Fruit fly (Drosophila melanogaster) whole organism, embryonic: ENCODE results near the gene ppk7.

Experiments used
- CG10321 ChIP-seq: fragments of 200-800 bp; sonication (Bioruptor generic); IDR thresholded peaks from 2 replicates; pipeline ENCODE4 v1.3.6; 2022; ENCODE audit warnings: missing biosample characterization, missing genetic modification characterization
- CG11560 ChIP-seq: fragments of 200-800 bp; sonication (Bioruptor generic); IDR thresholded peaks from 3 replicates; pipeline ENCODE4 v1.3.6; 2022; ENCODE audit warnings: missing biosample characterization, missing genetic modification characterization
- CG12155 ChIP-seq: fragments of 200-800 bp; sonication (Bioruptor generic); optimal IDR thresholded peaks from 3 replicates; lab custom pipeline; 2016; ENCODE audit warnings: missing biosample characterization, missing genetic modification characterization
- CG12299 ChIP-seq: fragments of 200-800 bp; sonication (Bioruptor generic); optimal IDR thresholded peaks from 2 replicates; lab custom pipeline; 2018; ENCODE audit warnings: missing biosample characterization, mild to moderate bottlenecking, missing genetic modification characterization
- CG12744 ChIP-seq: fragments of 200-800 bp; sonication (Bioruptor generic); optimal IDR thresholded peaks from 2 replicates; lab custom pipeline; 2016; ENCODE audit warnings: missing biosample characterization, missing genetic modification characterization
- CG13123 ChIP-seq: fragments of 200-800 bp; sonication (Bioruptor generic); optimal IDR thresholded peaks from 2 replicates; lab custom pipeline; 2016; ENCODE audit warnings: missing biosample characterization, missing genetic modification characterization
- CG13296 ChIP-seq: fragments of 200-800 bp; sonication (Bioruptor generic); optimal IDR thresholded peaks from 3 replicates; lab custom pipeline; 2018; ENCODE audit warnings: missing biosample characterization, mild to moderate bottlenecking, missing genetic modification characterization
- CG14050 ChIP-seq: fragments of 200-800 bp; sonication (Bioruptor generic); IDR thresholded peaks from 3 replicates; pipeline ENCODE4 v1.3.6; 2022; ENCODE audit warnings: missing biosample characterization, missing genetic modification characterization
- CG14441 ChIP-seq: fragments of 200-800 bp; sonication (Bioruptor generic); IDR thresholded peaks from 2 replicates; pipeline ENCODE4 v1.3.6; 2022; ENCODE audit warnings: missing biosample characterization, missing genetic modification characterization
- CG15479 ChIP-seq: fragments of 200-800 bp; sonication (Bioruptor generic); optimal IDR thresholded peaks from 3 replicates; lab custom pipeline; 2019; ENCODE audit warnings: missing biosample characterization, mild to moderate bottlenecking, missing genetic modification characterization, moderate library complexity
- CG15601 ChIP-seq: fragments of 200-800 bp; sonication (Bioruptor generic); optimal IDR thresholded peaks from 3 replicates; lab custom pipeline; 2019; ENCODE audit warnings: missing biosample characterization, mild to moderate bottlenecking, missing genetic modification characterization, moderate library complexity
- CG15696 ChIP-seq: fragments of 200-800 bp; sonication (Bioruptor generic); optimal IDR thresholded peaks from 2 replicates; lab custom pipeline; 2019; ENCODE audit warnings: missing biosample characterization, mild to moderate bottlenecking, missing genetic modification characterization, moderate library complexity
- CG17186 ChIP-seq: fragments of 200-800 bp; sonication (Bioruptor generic); optimal IDR thresholded peaks from 3 replicates; lab custom pipeline; 2017; ENCODE audit warnings: missing biosample characterization, missing genetic modification reagents, missing genetic modification characterization
- CG32532 ChIP-seq: fragments of 200-800 bp; sonication (Bioruptor generic); IDR thresholded peaks from 2 replicates; pipeline ENCODE4 v1.3.6; 2022; ENCODE audit warnings: missing biosample characterization, missing genetic modification characterization
- CG32767 ChIP-seq: fragments of 200-800 bp; sonication (Bioruptor generic); IDR thresholded peaks from 2 replicates; pipeline ENCODE4 v1.3.6; 2022; ENCODE audit warnings: missing biosample characterization, missing genetic modification characterization
- CG34422 ChIP-seq: fragments of 200-800 bp; sonication (Bioruptor generic); IDR thresholded peaks from 3 replicates; pipeline ENCODE4 v1.3.6; 2022; ENCODE audit warnings: missing biosample characterization, missing genetic modification characterization
- CG5180 ChIP-seq: fragments of 200-800 bp; sonication (Bioruptor generic); optimal IDR thresholded peaks from 3 replicates; lab custom pipeline; 2017; ENCODE audit warnings: missing biosample characterization, missing genetic modification characterization, mild to moderate bottlenecking, moderate library complexity, missing genetic modification reagents
- CG7357 ChIP-seq: fragments of 200-800 bp; sonication (Bioruptor generic); IDR thresholded peaks from 3 replicates; pipeline ENCODE4 v1.3.6; 2022; ENCODE audit warnings: missing biosample characterization, missing genetic modification characterization
- CG7745 ChIP-seq: fragments of 200-800 bp; sonication (Bioruptor generic); optimal IDR thresholded peaks from 2 replicates; lab custom pipeline; 2018; ENCODE audit warnings: missing biosample characterization, mild to moderate bottlenecking, missing genetic modification characterization, moderate library complexity
- CG7987 ChIP-seq: fragments of 200-800 bp; sonication (Bioruptor generic); optimal IDR thresholded peaks from 2 replicates; lab custom pipeline; 2018; ENCODE audit warnings: missing biosample characterization, mild to moderate bottlenecking, missing genetic modification characterization, moderate library complexity
- CG8388 ChIP-seq: fragments of 200-800 bp; sonication (Bioruptor generic); optimal IDR thresholded peaks from 2 replicates; lab custom pipeline; 2019; ENCODE audit warnings: missing biosample characterization, mild to moderate bottlenecking, missing genetic modification characterization, moderate library complexity
- Dref ChIP-seq: fragments of 200-800 bp; sonication (Bioruptor generic); IDR thresholded peaks from 2 replicates; pipeline ENCODE4 v1.3.6; 2022; ENCODE audit warnings: missing biosample characterization, missing genetic modification characterization
- Fer2 ChIP-seq: fragments of 200-800 bp; sonication (Bioruptor generic); optimal IDR thresholded peaks from 2 replicates; lab custom pipeline; 2018; ENCODE audit warnings: missing biosample characterization, mild to moderate bottlenecking, missing genetic modification characterization, moderate library complexity
- Fer3 ChIP-seq: fragments of 200-800 bp; sonication (Bioruptor generic); optimal IDR thresholded peaks from 2 replicates; lab custom pipeline; 2018; ENCODE audit warnings: missing biosample characterization, mild to moderate bottlenecking, missing genetic modification characterization, moderate library complexity
- HLH4C ChIP-seq: fragments of 200-800 bp; sonication (Bioruptor generic); IDR thresholded peaks from 3 replicates; pipeline ENCODE4 v1.3.6; 2022; ENCODE audit warnings: missing biosample characterization, missing genetic modification characterization; ENCODE audit not compliant: partially characterized antibody
- Hr3 ChIP-seq: fragments of 200-800 bp; sonication (Bioruptor generic); optimal IDR thresholded peaks from 3 replicates; lab custom pipeline; 2016; ENCODE audit warnings: missing biosample characterization, missing genetic modification characterization
- Nf-YC ChIP-seq: fragments of 200-800 bp; optimal IDR thresholded peaks from 3 replicates; lab custom pipeline; 2019; ENCODE audit warnings: missing biosample characterization, mild to moderate bottlenecking, missing genetic modification characterization, moderate library complexity
- bbx ChIP-seq: fragments of 200-800 bp; sonication (Bioruptor generic); IDR thresholded peaks from 2 replicates; pipeline ENCODE4 v1.3.6; 2022; ENCODE audit warnings: missing biosample characterization, missing genetic modification characterization; ENCODE audit not compliant: partially characterized antibody
- bowl ChIP-seq: fragments of 200-800 bp; sonication (Bioruptor generic); IDR thresholded peaks from 2 replicates; pipeline ENCODE4 v1.3.6; 2022; ENCODE audit warnings: missing biosample characterization, missing genetic modification characterization
- cwo ChIP-seq: fragments of 200-800 bp; sonication (Bioruptor generic); optimal IDR thresholded peaks from 3 replicates; lab custom pipeline; 2017; ENCODE audit warnings: missing biosample characterization, missing genetic modification characterization, mild to moderate bottlenecking, moderate library complexity, missing genetic modification reagents
- da ChIP-seq: fragments of 200-800 bp; sonication (Bioruptor generic); optimal IDR thresholded peaks from 2 replicates; lab custom pipeline; 2016; ENCODE audit warnings: missing biosample characterization, missing genetic modification characterization
- dysf ChIP-seq: fragments of 200-800 bp; sonication (Bioruptor generic); IDR thresholded peaks from 3 replicates; pipeline ENCODE4 v1.3.6; 2022; ENCODE audit warnings: missing biosample characterization, missing genetic modification characterization
- esg ChIP-seq: fragments of 200-800 bp; sonication (Bioruptor generic); conservative IDR thresholded peaks from 2 replicates; pipeline ENCODE4 v1.3.6; 2022; ENCODE audit warnings: missing biosample characterization, missing genetic modification characterization
- exex ChIP-seq: fragments of 200-800 bp; sonication (Bioruptor generic); optimal IDR thresholded peaks from 4 replicates; lab custom pipeline; 2018; ENCODE audit warnings: missing biosample characterization, mild to moderate bottlenecking, missing genetic modification characterization, moderate library complexity
- ham ChIP-seq: fragments of 200-800 bp; sonication (Bioruptor generic); IDR thresholded peaks from 2 replicates; pipeline ENCODE4 v1.3.6; 2022; ENCODE audit warnings: missing biosample characterization, missing genetic modification characterization
- mirr ChIP-seq: fragments of 200-800 bp; sonication (Bioruptor generic); optimal IDR thresholded peaks from 3 replicates; lab custom pipeline; 2018; ENCODE audit warnings: missing biosample characterization, mild to moderate bottlenecking, missing genetic modification characterization
- nau ChIP-seq: fragments of 200-800 bp; sonication (Bioruptor generic); optimal IDR thresholded peaks from 3 replicates; lab custom pipeline; 2017; ENCODE audit warnings: missing biosample characterization, mild to moderate bottlenecking, missing genetic modification characterization, missing genetic modification reagents
- nerfin-2 ChIP-seq: fragments of 200-800 bp; sonication (Bioruptor generic); IDR thresholded peaks from 2 replicates; pipeline ENCODE4 v1.3.6; 2022; ENCODE audit warnings: missing biosample characterization, missing genetic modification characterization; ENCODE audit not compliant: partially characterized antibody
- odd ChIP-seq: fragments of 200-800 bp; sonication (Bioruptor generic); optimal IDR thresholded peaks from 2 replicates; lab custom pipeline; 2017; ENCODE audit warnings: missing biosample characterization, mild to moderate bottlenecking, missing genetic modification characterization
- onecut ChIP-seq: fragments of 200-800 bp; sonication (Bioruptor generic); IDR thresholded peaks from 2 replicates; pipeline ENCODE4 v1.3.6; 2022; ENCODE audit warnings: missing biosample characterization, missing genetic modification characterization
- pb ChIP-seq: fragments of 200-800 bp; sonication (Bioruptor generic); optimal IDR thresholded peaks from 3 replicates; lab custom pipeline; 2016; ENCODE audit warnings: missing biosample characterization, missing genetic modification characterization
- pfk ChIP-seq: fragments of 200-800 bp; sonication (Bioruptor generic); optimal IDR thresholded peaks from 2 replicates; lab custom pipeline; 2018; ENCODE audit warnings: missing biosample characterization, mild to moderate bottlenecking, missing genetic modification characterization, moderate library complexity
- salm ChIP-seq: fragments of 200-800 bp; sonication (Bioruptor generic); optimal IDR thresholded peaks from 2 replicates; lab custom pipeline; 2018; ENCODE audit warnings: missing biosample characterization, mild to moderate bottlenecking, missing genetic modification characterization
- tin ChIP-seq: fragments of 200-800 bp; sonication (Bioruptor generic); optimal IDR thresholded peaks from 3 replicates; lab custom pipeline; 2016; ENCODE audit warnings: missing biosample characterization, missing genetic modification characterization
- toy ChIP-seq: fragments of 200-800 bp; sonication (Bioruptor generic); IDR thresholded peaks from 2 replicates; pipeline ENCODE4 v1.3.6; 2022; ENCODE audit warnings: missing biosample characterization, missing genetic modification characterization
- unpg ChIP-seq: fragments of 200-800 bp; sonication (Bioruptor generic); optimal IDR thresholded peaks from 3 replicates; lab custom pipeline; 2018; ENCODE audit warnings: missing biosample characterization, mild to moderate bottlenecking, missing genetic modification characterization, moderate library complexity
- wdn ChIP-seq: fragments of 200-800 bp; sonication (Bioruptor generic); IDR thresholded peaks from 2 replicates; pipeline ENCODE4 v1.3.6; 2022; ENCODE audit warnings: missing biosample characterization, missing genetic modification characterization
- zen ChIP-seq: fragments of 200-800 bp; sonication (Bioruptor generic); optimal IDR thresholded peaks from 3 replicates; lab custom pipeline; 2018; ENCODE audit warnings: missing biosample characterization, mild to moderate bottlenecking, missing genetic modification characterization, moderate library complexity

Gene ppk7

dm6 chr2L:6350984-6351808 lies 2.9 kb downstream of the ppk7 start, which contains the start of gene CG9498 (continued):
- TF ChIP-seq CG12299 (tag; lab: Kevin White, UChicago) (peak; percentile 79), odd (GFP tag; lab: Kevin White, UChicago) (peak; percentile 78), CG14441 (GFP tag; lab: Robert Waterston, UW) (peak; percentile 83), CG13123 (GFP tag; lab: Kevin White, UChicago) (no peak), unpg (GFP tag; lab: Kevin White, UChicago) (peak; percentile 85), CG13296 (GFP tag; lab: Kevin White, UChicago) (peak; percentile 92), CG14050 (GFP tag; lab: Robert Waterston, UW) (peak; percentile 61; the same call in 2 of the 3 replicates), nau (GFP tag; lab: Kevin White, UChicago) (peak; percentile 50), onecut (GFP tag; lab: Robert Waterston, UW) (0 out of 2 replicates have a peak, but pooled peaks have one; percentile 13), CG7357 (GFP tag; lab: Robert Waterston, UW) (peak; percentile 69), pfk (GFP tag; lab: Kevin White, UChicago) (no peak), CG34422 (GFP tag; lab: Robert Waterston, UW) (peak; percentile 69; the same call in 2 of the 3 replicates), Fer3 (tag; lab: Kevin White, UChicago) (peak; percentile 92), HLH4C (no peak), Hr3 (peak; percentile 71), dysf (peak; percentile 83), CG15696 (peak; percentile 57), CG12155 (peak; percentile 66), toy (peak; percentile 83), tin (GFP tag; lab: Kevin White, UChicago) (peak; percentile 15), CG8388 (GFP tag; lab: Kevin White, UChicago) (peak; percentile 60), CG7987 (GFP tag; lab: Kevin White, UChicago) (no peak), zen (tag; lab: Kevin White, UChicago) (peak; percentile 36), bowl (peak; percentile 47; the same call in 1 of the 2 replicates), wdn (GFP tag; lab: Robert Waterston, UW) (peak; percentile 78), CG10321 (GFP tag; lab: Robert Waterston, UW) (peak; percentile 49; the same call in 1 of the 2 replicates), CG32532 (GFP tag; lab: Robert Waterston, UW) (peak; percentile 95), da (GFP tag; lab: Kevin White, UChicago) (no peak), esg (GFP tag; lab: Robert Waterston, UW) (peak; percentile 81), CG11560 (peak; percentile 38; the same call in 1 of the 3 replicates), Nf-YC (tag; lab: Kevin White, UChicago) (peak; percentile 76), Fer2 (tag; lab: Kevin White, UChicago) (peak; percentile 84), salm (tag; lab: Kevin White, UChicago) (peak; percentile 69), exex (tag; lab: Kevin White, UChicago) (peak; percentile 95), CG12744 (GFP tag; lab: Kevin White, UChicago) (no peak), ham (GFP tag; lab: Robert Waterston, UW) (0 out of 2 replicates have a peak, but pooled peaks have one; percentile 64), CG5180 (GFP tag; lab: Kevin White, UChicago) (peak; percentile 65), pb (GFP tag; lab: Kevin White, UChicago) (no peak), CG15601 (tag; lab: Kevin White, UChicago) (peak; percentile 35), nerfin-2 (GFP tag; lab: Robert Waterston, UW) (no peak), Dref (GFP tag; lab: Robert Waterston, UW) (no peak), CG17186 (GFP tag; lab: Kevin White, UChicago) (no peak), CG32767 (peak; percentile 57; the same call in 1 of the 2 replicates), cwo (GFP tag; lab: Kevin White, UChicago) (peak; percentile 75), mirr (GFP tag; lab: Kevin White, UChicago) (peak; percentile 81), CG7745 (no peak), bbx (no peak), CG15479 (GFP tag; lab: Kevin White, UChicago) (no peak)
